Worm (Caenorhabditis elegans) whole organism, L3 larva: ENCODE results near the gene R10E9.4.

Source experiments
- ceh-82 ChIP-seq: fragments of 150-350 bp; optimal IDR thresholded peaks from 2 replicates; lab custom pipeline; 2014; ENCODE audit warnings: missing biosample characterization, missing genetic modification characterization
- egl-5 ChIP-seq: fragments of 150-350 bp; optimal IDR thresholded peaks from 2 replicates; lab custom pipeline; 2017; ENCODE audit warnings: missing biosample characterization, missing genetic modification reagents, missing genetic modification characterization, inconsistent platforms
- fkh-10 ChIP-seq: sonication (generic microtip); optimal IDR thresholded peaks from 2 replicates; lab custom pipeline; 2017; ENCODE audit warnings: missing biosample characterization, missing genetic modification reagents, missing genetic modification characterization
- mdl-1 ChIP-seq: fragments of 150-350 bp; optimal IDR thresholded peaks from 2 replicates; lab custom pipeline; 2014; ENCODE audit warnings: missing biosample characterization, missing genetic modification characterization
- nhr-23 ChIP-seq: fragments of 150-350 bp; optimal IDR thresholded peaks from 2 replicates; lab custom pipeline; 2014; ENCODE audit warnings: missing biosample characterization, missing genetic modification reagents, missing genetic modification characterization
- nhr-25 ChIP-seq: sonication (generic microtip); optimal IDR thresholded peaks from 2 replicates; lab custom pipeline; 2017; ENCODE audit warnings: missing biosample characterization, missing genetic modification characterization
- pqm-1 ChIP-seq: fragments of 150-350 bp; optimal IDR thresholded peaks from 2 replicates; lab custom pipeline; 2017; ENCODE audit warnings: missing biosample characterization, missing genetic modification characterization, inconsistent platforms
- skn-1 ChIP-seq: fragments of 150-350 bp; optimal IDR thresholded peaks from 2 replicates; lab custom pipeline; 2014; ENCODE audit warnings: missing biosample characterization, missing genetic modification characterization
- unc-39 ChIP-seq: sonication (generic microtip); optimal IDR thresholded peaks from 4 replicates; lab custom pipeline; 2017; ENCODE audit warnings: missing biosample characterization, missing genetic modification characterization
- unc-62 ChIP-seq: fragments of 150-350 bp; sonication (generic microtip); optimal IDR thresholded peaks from 4 replicates; lab custom pipeline; 2014; ENCODE audit warnings: missing biosample characterization, missing genetic modification reagents, missing genetic modification characterization

DNA sequence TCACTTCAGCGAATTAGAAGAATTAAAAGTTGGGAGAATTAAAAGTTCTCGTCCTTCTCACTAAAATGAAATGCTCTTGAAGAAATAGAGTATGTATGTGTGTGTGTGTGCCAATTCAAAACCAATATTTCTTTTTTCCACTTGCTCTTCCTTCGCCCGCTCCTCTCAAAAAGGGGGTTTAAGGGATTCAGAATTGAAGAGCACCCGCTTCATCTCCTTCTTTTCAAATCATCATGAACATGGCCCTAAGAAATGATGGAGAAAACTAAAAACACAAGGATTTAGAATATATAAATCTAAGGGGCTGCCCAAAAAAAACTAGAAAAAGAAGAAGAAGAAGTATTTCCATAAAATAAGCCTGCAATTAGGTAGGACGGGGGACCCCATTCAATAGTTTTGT is 3.5 kb downstream of the R10E9.4 start:
- TF ChIP-seq unc-39 = no peak
- TF ChIP-seq fkh-10 (GFP tag; lab: Kevin White, UChicago) = no peak
- TF ChIP-seq unc-62 (GFP tag; lab: Kevin White, UChicago) = no peak
- TF ChIP-seq ceh-82 (tag; lab: Kevin White, UChicago) = no peak
- no peak for TF ChIP-seq pqm-1 (tag; lab: Kevin White, UChicago)
- TF ChIP-seq skn-1 (tag; lab: Kevin White, UChicago) = no peak
- no peak for TF ChIP-seq nhr-23 (tag; lab: Kevin White, UChicago)
- no peak for TF ChIP-seq mdl-1 (tag; lab: Kevin White, UChicago)
- no peak for TF ChIP-seq egl-5
- TF ChIP-seq nhr-25 (tag; lab: Kevin White, UChicago) = no peak
